Fruit fly (Drosophila melanogaster) whole organism, embryonic: ENCODE data around the gene mRF1.

ENCODE experiments used
- CG13424 ChIP-seq: fragments of 200-800 bp; sonication (Bioruptor generic); optimal IDR thresholded peaks from 2 replicates; lab custom pipeline; 2019; ENCODE audit warnings: missing biosample characterization, mild to moderate bottlenecking, missing genetic modification characterization, moderate library complexity
- CG15514 ChIP-seq: fragments of 200-800 bp; sonication (Bioruptor generic); optimal IDR thresholded peaks from 3 replicates; lab custom pipeline; 2017; ENCODE audit warnings: missing biosample characterization, missing genetic modification characterization, mild to moderate bottlenecking, moderate library complexity, missing genetic modification reagents
- CG15601 ChIP-seq: fragments of 200-800 bp; sonication (Bioruptor generic); optimal IDR thresholded peaks from 3 replicates; lab custom pipeline; 2019; ENCODE audit warnings: missing biosample characterization, mild to moderate bottlenecking, missing genetic modification characterization, moderate library complexity
- CG17829 ChIP-seq: fragments of 200-800 bp; optimal IDR thresholded peaks from 2 replicates; lab custom pipeline; 2019; ENCODE audit warnings: missing biosample characterization, mild to moderate bottlenecking, missing genetic modification characterization, moderate library complexity
- CG18262 ChIP-seq: fragments of 200-800 bp; optimal IDR thresholded peaks from 3 replicates; lab custom pipeline; 2019; ENCODE audit warnings: missing biosample characterization, mild to moderate bottlenecking, missing genetic modification characterization, moderate library complexity
- CG2120 ChIP-seq: fragments of 200-800 bp; sonication (Bioruptor generic); optimal IDR thresholded peaks from 3 replicates; lab custom pipeline; 2016; ENCODE audit warnings: missing biosample characterization, missing genetic modification characterization
- CG2875 ChIP-seq: fragments of 200-800 bp; sonication (Bioruptor generic); optimal IDR thresholded peaks from 2 replicates; lab custom pipeline; 2017; ENCODE audit warnings: missing biosample characterization, mild to moderate bottlenecking, missing genetic modification characterization, missing genetic modification reagents
- CG33213 ChIP-seq: fragments of 200-800 bp; sonication (Bioruptor generic); optimal IDR thresholded peaks from 3 replicates; lab custom pipeline; 2016; ENCODE audit warnings: missing biosample characterization, missing genetic modification characterization
- CG34224 ChIP-seq: fragments of 200-800 bp; sonication (Bioruptor generic); IDR thresholded peaks from 3 replicates; pipeline ENCODE4 v1.3.6; 2022; ENCODE audit warnings: missing biosample characterization, missing genetic modification characterization; ENCODE audit not compliant: partially characterized antibody
- CG4820 ChIP-seq: fragments of 200-800 bp; sonication (Bioruptor generic); optimal IDR thresholded peaks from 3 replicates; lab custom pipeline; 2016; ENCODE audit warnings: missing biosample characterization, missing genetic modification characterization
- CG5245 ChIP-seq: fragments of 200-800 bp; sonication (Bioruptor generic); optimal IDR thresholded peaks from 3 replicates; lab custom pipeline; 2016; ENCODE audit warnings: missing biosample characterization, missing genetic modification characterization
- CG6791 ChIP-seq: fragments of 200-800 bp; sonication (Bioruptor generic); IDR thresholded peaks from 3 replicates; pipeline ENCODE4 v1.3.6; 2022; ENCODE audit warnings: missing biosample characterization, missing genetic modification characterization; ENCODE audit not compliant: partially characterized antibody
- CG7839 ChIP-seq: fragments of 200-800 bp; sonication (Bioruptor generic); optimal IDR thresholded peaks from 3 replicates; lab custom pipeline; 2018; ENCODE audit warnings: missing biosample characterization, mild to moderate bottlenecking, missing genetic modification characterization, moderate library complexity
- CG9727 ChIP-seq: fragments of 200-800 bp; sonication (Bioruptor generic); optimal IDR thresholded peaks from 3 replicates; lab custom pipeline; 2017; ENCODE audit warnings: missing biosample characterization, mild to moderate bottlenecking, missing genetic modification characterization
- Camta ChIP-seq: fragments of 200-800 bp; sonication (Bioruptor generic); optimal IDR thresholded peaks from 2 replicates; lab custom pipeline; 2016; ENCODE audit warnings: missing biosample characterization, missing genetic modification characterization
- D19A ChIP-seq: fragments of 200-800 bp; optimal IDR thresholded peaks from 3 replicates; lab custom pipeline; 2019; ENCODE audit warnings: missing biosample characterization, mild to moderate bottlenecking, missing genetic modification characterization, moderate library complexity
- Dbx ChIP-seq: fragments of 200-800 bp; sonication (Bioruptor generic); IDR thresholded peaks from 3 replicates; pipeline ENCODE4 v1.3.6; 2022; ENCODE audit warnings: missing biosample characterization, missing genetic modification characterization
- Dip3 ChIP-seq: fragments of 200-800 bp; sonication (Bioruptor generic); optimal IDR thresholded peaks from 3 replicates; lab custom pipeline; 2016; ENCODE audit warnings: missing biosample characterization, missing genetic modification characterization
- Drgx ChIP-seq: fragments of 200-800 bp; sonication (Bioruptor generic); IDR thresholded peaks from 2 replicates; pipeline ENCODE4 v1.3.6; 2022; ENCODE audit warnings: missing biosample characterization, missing genetic modification characterization
- Ets97D ChIP-seq: fragments of 200-800 bp; sonication (Bioruptor generic); optimal IDR thresholded peaks from 3 replicates; lab custom pipeline; 2016; ENCODE audit warnings: missing biosample characterization, missing genetic modification characterization
- Fer3 ChIP-seq: fragments of 200-800 bp; sonication (Bioruptor generic); optimal IDR thresholded peaks from 2 replicates; lab custom pipeline; 2018; ENCODE audit warnings: missing biosample characterization, mild to moderate bottlenecking, missing genetic modification characterization, moderate library complexity
- Gug ChIP-seq: fragments of 200-800 bp; sonication (Bioruptor generic); IDR thresholded peaks from 4 replicates; pipeline ENCODE4 v1.3.6; 2022; ENCODE audit warnings: missing biosample characterization, missing genetic modification characterization
- Hr51 ChIP-seq, 2 experiments: fragments of 200-800 bp; sonication (Bioruptor generic); optimal IDR thresholded peaks; 2 replicates in 1 of 2; 3 replicates in 1 of 2; lab custom pipeline; 2016 to 2018; ENCODE audit warnings: missing biosample characterization in 2 of 2, missing genetic modification characterization in 2 of 2, mild to moderate bottlenecking in 1 of 2, moderate library complexity in 1 of 2
- Mrtf ChIP-seq: fragments of 200-800 bp; sonication (Bioruptor generic); IDR thresholded peaks from 3 replicates; pipeline ENCODE4 v1.3.6; 2022; ENCODE audit warnings: missing biosample characterization, missing genetic modification characterization
- NfI ChIP-seq: fragments of 200-800 bp; sonication (Bioruptor generic); optimal IDR thresholded peaks from 3 replicates; lab custom pipeline; 2018; ENCODE audit warnings: missing biosample characterization, mild to moderate bottlenecking, missing genetic modification characterization, moderate library complexity
- Sry-δ ChIP-seq: fragments of 200-800 bp; sonication (Bioruptor generic); optimal IDR thresholded peaks from 2 replicates; lab custom pipeline; 2016; ENCODE audit warnings: missing biosample characterization, missing genetic modification characterization
- Stat92E ChIP-seq, 3 experiments: fragments of >200 bp in 2 of 3; fragments of 200-800 bp in 1 of 3; sonication (Bioruptor generic) in 1 of 3; optimal IDR thresholded peaks; 2 replicates each; lab custom pipeline; 2017 to 2019; ENCODE audit warnings: missing biosample characterization in 3 of 3, missing genetic modification characterization in 3 of 3, mild to moderate bottlenecking in 1 of 3, moderate library complexity in 1 of 3
- amos ChIP-seq: fragments of 200-800 bp; sonication (Bioruptor generic); IDR thresholded peaks from 2 replicates; pipeline ENCODE4 v1.3.6; 2022; ENCODE audit warnings: missing biosample characterization, missing genetic modification characterization; ENCODE audit not compliant: partially characterized antibody
- ato ChIP-seq: fragments of 200-800 bp; sonication (Bioruptor generic); IDR thresholded peaks from 2 replicates; pipeline ENCODE4 v1.3.6; 2022; ENCODE audit warnings: missing biosample characterization, missing genetic modification characterization; ENCODE audit not compliant: partially characterized antibody
- bab2 ChIP-seq: fragments of 200-800 bp; sonication (Bioruptor generic); optimal IDR thresholded peaks from 2 replicates; lab custom pipeline; 2016; ENCODE audit warnings: missing biosample characterization, missing genetic modification characterization
- chm ChIP-seq: fragments of 200-800 bp; sonication (Bioruptor generic); IDR thresholded peaks from 2 replicates; pipeline ENCODE4 v1.3.6; 2022; ENCODE audit warnings: missing biosample characterization, missing genetic modification characterization
- chn ChIP-seq: fragments of 200-800 bp; sonication (Bioruptor generic); optimal IDR thresholded peaks from 2 replicates; lab custom pipeline; 2016; ENCODE audit warnings: missing biosample characterization, missing genetic modification characterization
- dati ChIP-seq: fragments of 200-800 bp; sonication (Bioruptor generic); IDR thresholded peaks from 2 replicates; pipeline ENCODE4 v1.3.6; 2022; ENCODE audit warnings: missing biosample characterization, missing genetic modification characterization
- dpn ChIP-seq, 2 experiments: fragments of 200-800 bp; sonication (Bioruptor generic); optimal IDR thresholded peaks; 3 replicates each; lab custom pipeline; 2016; ENCODE audit warnings: missing biosample characterization in 2 of 2, missing genetic modification characterization in 2 of 2
- gro ChIP-seq: fragments of 200-800 bp; sonication (Bioruptor generic); optimal IDR thresholded peaks from 2 replicates; lab custom pipeline; 2016; ENCODE audit warnings: missing biosample characterization, missing genetic modification characterization
- jigr1 ChIP-seq: fragments of 200-800 bp; sonication (Bioruptor generic); IDR thresholded peaks from 3 replicates; pipeline ENCODE4 v1.3.6; 2022; ENCODE audit warnings: missing biosample characterization, missing genetic modification characterization
- ken ChIP-seq: fragments of 200-800 bp; sonication (Bioruptor generic); IDR thresholded peaks from 3 replicates; pipeline ENCODE4 v1.3.6; 2022; ENCODE audit warnings: missing biosample characterization, missing genetic modification characterization
- knrl ChIP-seq: fragments of 200-800 bp; sonication (Bioruptor generic); IDR thresholded peaks from 3 replicates; pipeline ENCODE4 v1.3.6; 2022; ENCODE audit warnings: missing biosample characterization, missing genetic modification characterization; ENCODE audit not compliant: partially characterized antibody
- mam ChIP-seq: fragments of 200-800 bp; sonication (Bioruptor generic); optimal IDR thresholded peaks from 3 replicates; lab custom pipeline; 2016; ENCODE audit warnings: missing biosample characterization, missing genetic modification characterization
- nmo ChIP-seq: fragments of 200-800 bp; sonication (Bioruptor generic); optimal IDR thresholded peaks from 2 replicates; lab custom pipeline; 2018; ENCODE audit warnings: missing biosample characterization, mild to moderate bottlenecking, missing genetic modification characterization, moderate library complexity
- pnt ChIP-seq: fragments of 200-800 bp; sonication (Bioruptor generic); optimal IDR thresholded peaks from 3 replicates; lab custom pipeline; 2016; ENCODE audit warnings: missing biosample characterization, missing genetic modification characterization
- pzg ChIP-seq: fragments of 200-800 bp; sonication (Bioruptor generic); optimal IDR thresholded peaks from 3 replicates; lab custom pipeline; 2018; ENCODE audit warnings: missing biosample characterization, mild to moderate bottlenecking, missing genetic modification characterization, moderate library complexity
- ranshi ChIP-seq: fragments of 200-800 bp; sonication (Bioruptor generic); IDR thresholded peaks from 2 replicates; pipeline ENCODE4 v1.3.6; 2022; ENCODE audit warnings: missing biosample characterization, missing genetic modification characterization
- sim ChIP-seq: fragments of 200-800 bp; sonication (Bioruptor generic); IDR thresholded peaks from 2 replicates; pipeline ENCODE4 v1.3.6; 2022; ENCODE audit warnings: missing biosample characterization, missing genetic modification characterization
- tin ChIP-seq: fragments of 200-800 bp; sonication (Bioruptor generic); optimal IDR thresholded peaks from 3 replicates; lab custom pipeline; 2016; ENCODE audit warnings: missing biosample characterization, missing genetic modification characterization
- tx ChIP-seq: fragments of 200-800 bp; sonication (Bioruptor generic); optimal IDR thresholded peaks from 2 replicates; lab custom pipeline; 2016; ENCODE audit warnings: missing biosample characterization, missing genetic modification characterization
- wdn ChIP-seq: fragments of 200-800 bp; sonication (Bioruptor generic); IDR thresholded peaks from 2 replicates; pipeline ENCODE4 v1.3.6; 2022; ENCODE audit warnings: missing biosample characterization, missing genetic modification characterization
- zen ChIP-seq: fragments of 200-800 bp; sonication (Bioruptor generic); optimal IDR thresholded peaks from 3 replicates; lab custom pipeline; 2018; ENCODE audit warnings: missing biosample characterization, mild to moderate bottlenecking, missing genetic modification characterization, moderate library complexity

mRF1 gene

dm6 chr2L:13215640-13216129, 4.1 kb upstream of the mRF1 start (continued):
- TF ChIP-seq pnt (GFP tag; lab: Kevin White, UChicago) (peak; percentile 2), CG9727 (GFP tag; lab: Kevin White, UChicago) (peak; percentile 25), CG5245 (peak; percentile 37), Fer3 (peak; percentile 62), tx (GFP tag; lab: Kevin White, UChicago) (peak; percentile 51), Ets97D (GFP tag; lab: Kevin White, UChicago) (peak; percentile 33), CG6791 (0 out of 3 replicates have a peak, but pooled peaks have one; percentile 63), wdn (0 out of 2 replicates have a peak, but pooled peaks have one; percentile 29), CG2120 (GFP tag; lab: Kevin White, UChicago) (peak; percentile 64), CG15514 (GFP tag; lab: Kevin White, UChicago) (peak; percentile 28), sim (0 out of 2 replicates have a peak, but pooled peaks have one; percentile 16), Gug (GFP tag; lab: Robert Waterston, UW) (peak; percentile 49; the same call in 2 of the 4 replicates), CG33213 (GFP tag; lab: Kevin White, UChicago) (peak; percentile 81), zen (peak; percentile 59), CG15601 (tag; lab: Kevin White, UChicago) (peak; percentile 7), ato (GFP tag; lab: Robert Waterston, UW) (peak; percentile 5; the same call in 1 of the 2 replicates), Hr51 (GFP tag; optimal IDR thresholded peaks at IDR 0.05; lab: Kevin White, UChicago) (peak in 1 of 2 experiments; percentile 47), Mrtf (GFP tag; lab: Robert Waterston, UW) (0 out of 3 replicates have a peak, but pooled peaks have one; percentile 15), Drgx (GFP tag; lab: Robert Waterston, UW) (peak; percentile 61), CG4820 (GFP tag; lab: Kevin White, UChicago) (peak; percentile 17), CG17829 (tag; lab: Kevin White, UChicago) (peak; percentile 73), gro (GFP tag; lab: Kevin White, UChicago) (peak; percentile 84), CG18262 (tag; lab: Kevin White, UChicago) (peak; percentile 44), Stat92E (GFP tag; optimal IDR thresholded peaks at IDR 0.05; lab: Kevin White, UChicago) (peak in 1 of 3 experiments; percentile 87), bab2 (peak; percentile 14), ranshi (GFP tag; lab: Robert Waterston, UW) (0 out of 2 replicates have a peak, but pooled peaks have one; percentile 58), D19A (tag; lab: Kevin White, UChicago) (peak; percentile 21), ken (peak; percentile 65; the same call in 2 of the 3 replicates), chm (peak; percentile 72; the same call in 1 of the 2 replicates), NfI (peak; percentile 13), jigr1 (GFP tag; lab: Robert Waterston, UW) (0 out of 3 replicates have a peak, but pooled peaks have one; percentile 14), CG2875 (GFP tag; lab: Kevin White, UChicago) (peak; percentile 51), Sry-δ (GFP tag; lab: Kevin White, UChicago) (peak; percentile 29), pzg (GFP tag; lab: Kevin White, UChicago) (peak; percentile 3), CG13424 (tag; lab: Kevin White, UChicago) (peak; percentile 1), CG34224 (peak; percentile 35; the same call in 1 of the 3 replicates), chn (peak; percentile 27), dpn (GFP tag; optimal IDR thresholded peaks at IDR 0.05; lab: Kevin White, UChicago) (peak; percentile 40 to 74), knrl (GFP tag; lab: Robert Waterston, UW) (peak; percentile 78; the same call in 2 of the 3 replicates), Camta (GFP tag; lab: Kevin White, UChicago) (peak; percentile 50), mam (GFP tag; lab: Kevin White, UChicago) (peak; percentile 36), CG7839 (peak; percentile 67), Dbx (peak; percentile 86), Dip3 (GFP tag; lab: Kevin White, UChicago) (peak; percentile 28), tin (peak; percentile 40), amos (GFP tag; lab: Robert Waterston, UW) (peak; percentile 51; the same call in 1 of the 2 replicates), nmo (GFP tag; lab: Kevin White, UChicago) (peak; percentile 45), dati (GFP tag; lab: Robert Waterston, UW) (peak; percentile 31; the same call in 1 of the 2 replicates)
